Worm (Caenorhabditis elegans): Measurements from ENCODE around the gene fbxb-107.

DNA sequence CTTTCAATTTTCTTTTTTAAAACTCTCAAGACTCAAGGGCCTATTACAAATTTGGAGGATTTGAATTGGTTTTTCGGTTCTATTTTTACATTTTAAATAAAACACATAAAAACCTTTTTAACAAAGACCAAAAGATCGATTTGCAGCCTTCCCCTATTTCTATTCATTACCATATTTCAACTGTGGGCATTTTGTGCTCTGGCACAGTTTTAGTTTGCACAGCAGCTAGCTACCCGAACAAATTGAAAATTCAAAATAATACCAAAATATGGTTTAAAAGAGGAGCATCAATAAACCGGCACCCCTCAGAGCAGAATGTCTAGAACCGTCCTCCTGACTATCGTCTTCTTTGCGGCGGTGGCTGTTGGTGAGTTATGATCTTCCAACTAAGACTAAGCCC is 22.8 kb downstream of the fbxb-107 start, which contains the start of gene F08D12.2:
- TF ChIP-seq snpc-4 (tag; optimal IDR thresholded peaks at IDR 0.05) (no peak), hlh-11 (tag; optimal IDR thresholded peaks at IDR 0.05) (no peak), D1046.2 (GFP tag; IDR thresholded peaks at IDR 0.05) (no peak), sdz-12 (GFP tag; optimal IDR thresholded peaks at IDR 0.05) (no peak), ctbp-1 (GFP tag; IDR thresholded peaks at IDR 0.05) (no peak), egl-27 (tag; optimal IDR thresholded peaks at IDR 0.05) (no peak), unc-62 (GFP tag; optimal IDR thresholded peaks at IDR 0.05 in 1 of 2) (no peak), unc-62 (tag; optimal IDR thresholded peaks at IDR 0.05) (no peak), ztf-11 (tag; optimal IDR thresholded peaks at IDR 0.05) (no peak)
